Worm (Caenorhabditis elegans): ENCODE measurements around the gene oac-53.

ce11 chrV:16606313-16606712 is 21.5 kb downstream of the oac-53 start, which contains the start of gene Y32B12C.1:
- no peak for TF ChIP-seq Y95B8A.8 (GFP tag; IDR thresholded peaks at IDR 0.05)
- no peak for TF ChIP-seq ztf-22 (GFP tag; optimal IDR thresholded peaks at IDR 0.05)
- TF ChIP-seq him-1 (tag; optimal IDR thresholded peaks at IDR 0.05): no peak
- TF ChIP-seq Y53F4B.3 (GFP tag; IDR thresholded peaks at IDR 0.05): no peak
- no peak for TF ChIP-seq dox-1 (GFP tag; IDR thresholded peaks at IDR 0.05)
- TF ChIP-seq zim-3 (tag; optimal IDR thresholded peaks at IDR 0.05): no peak
- TF ChIP-seq mes-4 (tag; optimal IDR thresholded peaks at IDR 0.05): no peak
- no peak for TF ChIP-seq dpl-1 (GFP tag; optimal IDR thresholded peaks at IDR 0.05)
- TF ChIP-seq rcor-1 (GFP tag; IDR thresholded peaks at IDR 0.05): no peak
- no peak for TF ChIP-seq nhr-90 (tag; optimal IDR thresholded peaks at IDR 0.05)
- TF ChIP-seq Y53G8AR.9 (GFP tag; conservative IDR thresholded peaks at IDR 0.05): no peak
- TF ChIP-seq pha-4 (tag; optimal IDR thresholded peaks at IDR 0.05): no peak
- TF ChIP-seq lin-40 (tag; optimal IDR thresholded peaks at IDR 0.05): no peak

All from whole organism, young adult.